Worm (Caenorhabditis elegans) whole organism, late embryonic: ENCODE results near the gene srh-200.

Source experiments
- C08G9.2 ChIP-seq: sonication (generic microtip); optimal IDR thresholded peaks from 2 replicates; lab custom pipeline; 2016; ENCODE audit warnings: mild to moderate bottlenecking, missing genetic modification characterization, moderate library complexity, missing compliant biosample characterization
- C38D4.7 ChIP-seq: fragments of 200-800 bp; sonication (Bioruptor generic); optimal IDR thresholded peaks from 2 replicates; lab custom pipeline; 2018; ENCODE audit warnings: mild to moderate bottlenecking, missing genetic modification characterization, moderate library complexity, missing compliant biosample characterization
- T23F11.4 ChIP-seq: fragments of 200-800 bp; sonication (Bioruptor generic); optimal IDR thresholded peaks from 2 replicates; lab custom pipeline; 2018; ENCODE audit warnings: mild to moderate bottlenecking, missing genetic modification characterization, missing compliant biosample characterization
- ama-1 ChIP-seq: fragments of 150-350 bp; optimal IDR thresholded peaks from 2 replicates; lab custom pipeline; 2014
- ceh-14 ChIP-seq: sonication (generic microtip); optimal IDR thresholded peaks from 2 replicates; lab custom pipeline; 2016; ENCODE audit warnings: missing genotype, missing genetic modification characterization, missing compliant biosample characterization
- ceh-19 ChIP-seq: fragments of 200-800 bp; sonication (Bioruptor generic); optimal IDR thresholded peaks from 2 replicates; lab custom pipeline; 2018; ENCODE audit warnings: mild to moderate bottlenecking, missing genetic modification characterization, missing compliant biosample characterization
- ceh-2 ChIP-seq: sonication (generic microtip); optimal IDR thresholded peaks from 2 replicates; lab custom pipeline; 2016; ENCODE audit warnings: missing genotype, missing genetic modification characterization, missing compliant biosample characterization
- ceh-31 ChIP-seq: sonication (generic microtip); optimal IDR thresholded peaks from 2 replicates; lab custom pipeline; 2016; ENCODE audit warnings: missing genetic modification characterization, missing compliant biosample characterization
- ceh-34 ChIP-seq: sonication (generic microtip); optimal IDR thresholded peaks from 2 replicates; lab custom pipeline; 2016; ENCODE audit warnings: mild to moderate bottlenecking, missing genetic modification characterization, missing compliant biosample characterization
- ceh-45 ChIP-seq: fragments of 200-800 bp; sonication (Bioruptor generic); IDR thresholded peaks from 2 replicates; pipeline ENCODE4 v1.3.6; 2022; ENCODE audit warnings: missing genetic modification reagents, missing genetic modification characterization, missing compliant biosample characterization
- dmd-4 ChIP-seq: sonication (generic microtip); optimal IDR thresholded peaks from 2 replicates; lab custom pipeline; 2016; ENCODE audit warnings: borderline replicate concordance, missing genetic modification characterization, missing compliant biosample characterization
- dve-1 ChIP-seq: sonication (generic microtip); optimal IDR thresholded peaks from 2 replicates; lab custom pipeline; 2017; ENCODE audit warnings: antibody characterized with exemption, mild to moderate bottlenecking, missing genetic modification characterization, missing compliant biosample characterization
- elt-4 ChIP-seq: sonication (generic microtip); optimal IDR thresholded peaks from 2 replicates; lab custom pipeline; 2016; ENCODE audit warnings: missing genetic modification characterization, missing compliant biosample characterization
- ets-4 ChIP-seq: sonication (generic microtip); optimal IDR thresholded peaks from 2 replicates; lab custom pipeline; 2016; ENCODE audit warnings: missing genetic modification characterization, missing compliant biosample characterization
- fkh-10 ChIP-seq: fragments of 150-350 bp; optimal IDR thresholded peaks from 2 replicates; lab custom pipeline; 2014; ENCODE audit warnings: missing biosample characterization, missing genetic modification reagents, missing genetic modification characterization
- fkh-6 ChIP-seq: sonication (generic microtip); optimal IDR thresholded peaks from 2 replicates; lab custom pipeline; 2016; ENCODE audit warnings: missing genetic modification characterization, missing compliant biosample characterization
- hlh-13 ChIP-seq: fragments of 200-800 bp; sonication (Bioruptor generic); optimal IDR thresholded peaks from 2 replicates; lab custom pipeline; 2018; ENCODE audit warnings: mild to moderate bottlenecking, missing genetic modification characterization, missing compliant biosample characterization
- hlh-15 ChIP-seq: sonication (generic microtip); optimal IDR thresholded peaks from 2 replicates; lab custom pipeline; 2016; ENCODE audit warnings: missing genetic modification characterization, missing compliant biosample characterization
- hlh-30 ChIP-seq: sonication (generic microtip); optimal IDR thresholded peaks from 2 replicates; lab custom pipeline; 2017; ENCODE audit warnings: antibody characterized with exemption, missing genetic modification characterization, missing compliant biosample characterization; ENCODE audit not compliant: insufficient read depth
- hlh-6 ChIP-seq: sonication (generic microtip); optimal IDR thresholded peaks from 2 replicates; lab custom pipeline; 2016; ENCODE audit warnings: missing genotype, missing genetic modification characterization, missing compliant biosample characterization
- hlh-8 ChIP-seq: sonication (generic microtip); optimal IDR thresholded peaks from 2 replicates; lab custom pipeline; 2016; ENCODE audit warnings: missing genotype, missing genetic modification characterization, missing compliant biosample characterization
- lin-11 ChIP-seq: fragments of 200-800 bp; sonication (Bioruptor generic); optimal IDR thresholded peaks from 2 replicates; lab custom pipeline; 2018; ENCODE audit warnings: mild to moderate bottlenecking, missing genetic modification characterization, missing compliant biosample characterization
- mec-3 ChIP-seq: sonication (generic microtip); optimal IDR thresholded peaks from 2 replicates; lab custom pipeline; 2016; ENCODE audit warnings: borderline replicate concordance, missing genetic modification characterization, missing compliant biosample characterization
- npax-4 ChIP-seq: sonication (generic microtip); optimal IDR thresholded peaks from 2 replicates; lab custom pipeline; 2016; ENCODE audit warnings: missing genetic modification characterization, missing compliant biosample characterization
- pag-3 ChIP-seq: sonication (generic microtip); optimal IDR thresholded peaks from 2 replicates; lab custom pipeline; 2016; ENCODE audit warnings: missing compliant biosample characterization, missing genetic modification characterization, borderline replicate concordance
- pax-1 ChIP-seq: fragments of 150-350 bp; optimal IDR thresholded peaks from 2 replicates; lab custom pipeline; 2014; ENCODE audit warnings: missing biosample characterization, missing genetic modification characterization
- ref-2 ChIP-seq: sonication (generic microtip); optimal IDR thresholded peaks from 2 replicates; lab custom pipeline; 2016; ENCODE audit warnings: missing genetic modification characterization, missing compliant biosample characterization
- sdc-2 ChIP-seq: sonication (generic microtip); optimal IDR thresholded peaks from 2 replicates; lab custom pipeline; 2016; ENCODE audit warnings: missing genotype, missing genetic modification characterization, missing compliant biosample characterization
- syd-9 ChIP-seq: sonication (generic microtip); optimal IDR thresholded peaks from 2 replicates; lab custom pipeline; 2016; ENCODE audit warnings: mild to moderate bottlenecking, missing genetic modification characterization, moderate library complexity, missing compliant biosample characterization
- tbx-2 ChIP-seq: sonication (generic microtip); optimal IDR thresholded peaks from 2 replicates; lab custom pipeline; 2016; ENCODE audit warnings: missing genetic modification characterization, missing compliant biosample characterization
- tbx-7 ChIP-seq: sonication (generic microtip); optimal IDR thresholded peaks from 2 replicates; lab custom pipeline; 2016; ENCODE audit warnings: missing genotype, missing genetic modification characterization, missing compliant biosample characterization
- unc-3 ChIP-seq, 2 experiments: fragments of 200-800 bp in 1 of 2; sonication (Bioruptor generic) in 1 of 2; sonication (generic microtip) in 1 of 2; conservative IDR thresholded peaks in 1 of 2; optimal IDR thresholded peaks in 1 of 2; 2 replicates each; pipeline versions ENCODE4 v1.3.6 to Lab custom; 2016 to 2022; ENCODE audit warnings: missing compliant biosample characterization in 2 of 2, missing genetic modification characterization in 2 of 2, missing genetic modification reagents in 1 of 2
- unc-55 ChIP-seq: sonication (generic microtip); optimal IDR thresholded peaks from 2 replicates; lab custom pipeline; 2017; ENCODE audit warnings: missing biosample characterization, missing genetic modification reagents, missing genetic modification characterization
- unc-86 ChIP-seq: sonication (generic microtip); optimal IDR thresholded peaks from 2 replicates; lab custom pipeline; 2016; ENCODE audit warnings: missing genetic modification characterization, missing compliant biosample characterization
- ztf-16 ChIP-seq: sonication (generic microtip); optimal IDR thresholded peaks from 2 replicates; lab custom pipeline; 2017; ENCODE audit warnings: missing genetic modification characterization, missing compliant biosample characterization

Gene srh-200

ce11 chrV:7651757-7652156 lies 1.7 kb downstream of the srh-200 start, which contains the start of gene srh-234:
TSS of gene srh-234 (minus strand) at chrV:7651857.
- no peak for TF ChIP-seq hlh-13
- TF ChIP-seq dmd-4, result no peak
- no peak for TF ChIP-seq unc-86 (tag; lab: Kevin White, UChicago)
- TF ChIP-seq dve-1 (tag; lab: Kevin White, UChicago), result no peak
- no peak for TF ChIP-seq hlh-8 (tag; lab: Kevin White, UChicago)
- TF ChIP-seq elt-4, result no peak
- no peak for TF ChIP-seq npax-4
- TF ChIP-seq pag-3 (tag; lab: Kevin White, UChicago), result no peak
- no peak for TF ChIP-seq hlh-15
- no peak for TF ChIP-seq C08G9.2
- TF ChIP-seq ets-4, result no peak

DNA sequence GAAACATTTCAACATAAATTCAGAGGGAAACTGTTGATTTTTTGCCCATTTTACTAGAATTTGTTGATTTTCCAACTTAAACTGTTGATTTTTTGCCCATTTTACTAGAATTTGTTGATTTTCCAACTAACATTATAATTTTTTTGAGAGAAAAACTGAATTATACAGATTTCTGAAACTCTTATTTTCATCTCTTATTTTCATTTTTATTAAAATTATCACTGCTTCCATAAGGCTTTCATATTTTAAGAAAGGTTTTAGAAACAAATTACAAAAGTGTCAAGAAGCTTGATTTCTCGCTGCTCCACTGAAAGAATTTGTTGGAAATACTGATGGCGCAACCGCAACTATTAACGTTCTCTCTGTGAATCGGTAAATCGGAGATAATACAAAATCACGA lies 3.5 kb downstream of the srh-200 start:
- TF ChIP-seq sdc-2 (no peak), unc-3 (GFP tag; conservative IDR thresholded peaks at IDR 0.05; lab: Robert Waterston, UW) (no peak), unc-3 (tag; optimal IDR thresholded peaks at IDR 0.05; lab: Kevin White, UChicago) (no peak), tbx-2 (tag; lab: Kevin White, UChicago) (no peak), ceh-31 (tag; lab: Kevin White, UChicago) (no peak), fkh-6 (tag; lab: Kevin White, UChicago) (no peak), hlh-6 (no peak), syd-9 (tag; lab: Kevin White, UChicago) (no peak), lin-11 (tag; lab: Kevin White, UChicago) (no peak), fkh-10 (GFP tag; lab: Kevin White, UChicago) (no peak), ceh-19 (GFP tag; lab: Kevin White, UChicago) (no peak), ama-1 (lab: Kevin White, UChicago) (no peak), ets-4 (no peak)

DNA sequence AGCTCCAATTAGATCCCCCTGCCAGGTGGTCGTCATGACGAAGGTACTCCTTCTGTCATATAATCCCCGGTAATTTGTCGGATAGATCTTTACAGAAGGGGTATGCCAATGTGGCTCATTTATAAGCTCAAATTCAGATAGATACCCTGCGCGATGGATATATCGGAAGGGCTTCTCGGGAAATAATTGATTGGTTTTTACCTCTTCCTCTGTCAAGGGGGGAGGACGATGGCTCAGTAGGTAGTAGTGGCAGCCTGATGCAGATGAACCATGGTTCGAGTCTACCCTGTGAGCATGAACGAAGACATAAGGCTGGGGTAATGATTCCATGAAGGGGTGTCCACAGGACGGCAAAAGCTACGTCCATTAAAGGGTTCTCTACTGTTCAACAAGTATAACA lies 6.3 kb downstream of the srh-200 start:
- TF ChIP-seq ceh-14, result no peak
- TF ChIP-seq sdc-2, result peak; percentile 95

DNA sequence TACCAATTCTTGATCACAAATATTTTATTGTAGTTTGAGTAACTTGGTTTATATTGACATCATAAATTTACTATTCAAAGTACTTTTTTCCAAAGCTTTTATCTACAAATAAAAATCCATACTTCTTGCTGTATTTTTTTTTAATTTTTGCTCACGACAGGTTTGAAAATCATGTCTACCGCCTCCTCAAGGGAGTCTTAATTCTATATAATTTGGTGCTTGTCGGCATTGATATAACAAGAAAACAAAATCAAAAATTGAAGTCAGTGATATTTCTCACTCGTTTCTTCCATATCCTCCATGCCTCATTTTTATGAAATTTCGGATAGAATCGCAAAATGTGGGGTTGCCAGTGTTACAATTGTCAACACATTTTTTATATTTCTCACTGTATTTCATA lies 8.0 kb downstream of the srh-200 start, which contains the start of gene str-47:
TSS of gene str-47 (plus strand) at position 301 of the 400 bp plus-strand sequence.
- TF ChIP-seq T23F11.4, result no peak
- TF ChIP-seq ceh-2 (tag; lab: Kevin White, UChicago), result no peak
- TF ChIP-seq fkh-10 (GFP tag; lab: Kevin White, UChicago), result no peak
- TF ChIP-seq ceh-34 (tag; lab: Kevin White, UChicago), result no peak
- no peak for TF ChIP-seq dve-1 (tag; lab: Kevin White, UChicago)
- no peak for TF ChIP-seq mec-3
- no peak for TF ChIP-seq pax-1 (tag; lab: Kevin White, UChicago)
- TF ChIP-seq ztf-16 (tag; lab: Kevin White, UChicago), result no peak
- no peak for TF ChIP-seq ceh-45
- no peak for TF ChIP-seq ref-2 (tag; lab: Kevin White, UChicago)
- TF ChIP-seq hlh-30 (tag; lab: Kevin White, UChicago), result no peak
- TF ChIP-seq C38D4.7 (GFP tag; lab: Kevin White, UChicago), result no peak

ce11 chrV:7643416-7643815 lies 10.1 kb downstream of the srh-200 start, which contains the start of gene F07C4.11:
TSS of gene F07C4.11 (minus strand) at chrV:7643516.
- TF ChIP-seq unc-55 (no peak), tbx-7 (no peak)
